Worm (Caenorhabditis elegans) whole organism, L1 larva: ENCODE results near the gene F11E6.4.

Source experiments
- C34B4.2 ChIP-seq: sonication (generic microtip); optimal IDR thresholded peaks from 2 replicates; lab custom pipeline; 2017; ENCODE audit warnings: mild to moderate bottlenecking, missing genetic modification characterization, missing compliant biosample characterization
- F16B12.6 ChIP-seq: fragments of 150-350 bp; optimal IDR thresholded peaks from 2 replicates; lab custom pipeline; 2014; ENCODE audit warnings: missing biosample characterization, missing genetic modification characterization
- aha-1 ChIP-seq: fragments of 150-350 bp; optimal IDR thresholded peaks from 2 replicates; lab custom pipeline; 2014; ENCODE audit warnings: missing biosample characterization, missing genetic modification characterization
- alr-1 ChIP-seq: fragments of 200-800 bp; sonication (Bioruptor generic); optimal IDR thresholded peaks from 2 replicates; lab custom pipeline; 2018; ENCODE audit warnings: borderline replicate concordance, mild to moderate bottlenecking, missing genetic modification characterization, missing compliant biosample characterization
- ceh-63 ChIP-seq: fragments of 200-800 bp; sonication (Bioruptor generic); optimal IDR thresholded peaks from 2 replicates; lab custom pipeline; 2018; ENCODE audit warnings: mild to moderate bottlenecking, missing genetic modification characterization, missing compliant biosample characterization
- ceh-8 ChIP-seq: fragments of 200-800 bp; sonication (Bioruptor generic); optimal IDR thresholded peaks from 2 replicates; lab custom pipeline; 2018; ENCODE audit warnings: mild to moderate bottlenecking, missing genetic modification characterization, moderate library complexity, missing compliant biosample characterization
- ceh-82 ChIP-seq, 3 experiments: fragments of 150-350 bp in 1 of 3; sonication (generic microtip) in 2 of 3; optimal IDR thresholded peaks; 2 replicates each; lab custom pipeline; 2014 to 2017; ENCODE audit warnings: missing biosample characterization in 3 of 3, missing genetic modification characterization in 3 of 3
- ceh-88 ChIP-seq: fragments of 200-800 bp; sonication (Bioruptor generic); IDR thresholded peaks from 2 replicates; pipeline ENCODE4 v1.3.6; 2022; ENCODE audit warnings: missing genetic modification characterization, missing compliant biosample characterization
- ces-1 ChIP-seq: fragments of 150-350 bp; optimal IDR thresholded peaks from 2 replicates; lab custom pipeline; 2014; ENCODE audit warnings: missing biosample characterization, missing genetic modification reagents, missing genetic modification characterization
- dpl-1 ChIP-seq, 3 experiments: fragments of 150-350 bp in 2 of 3; sonication (generic microtip) in 1 of 3; optimal IDR thresholded peaks; 2 replicates each; lab custom pipeline; 2014 to 2017; ENCODE audit warnings: missing biosample characterization in 3 of 3, missing genetic modification characterization in 3 of 3, missing genetic modification reagents in 3 of 3
- efl-1 ChIP-seq, 4 experiments: fragments of 150-350 bp; optimal IDR thresholded peaks in 3 of 4; peaks in 1 of 4; 1 replicate in 1 of 4; 2 replicates in 3 of 4; lab custom pipeline; 2014; ENCODE audit warnings: missing biosample characterization in 2 of 4, missing genetic modification characterization in 2 of 4, missing genetic modification reagents in 2 of 4
- efl-3 ChIP-seq: fragments of 200-800 bp; sonication (Bioruptor generic); optimal IDR thresholded peaks from 2 replicates; lab custom pipeline; 2018; ENCODE audit warnings: mild to moderate bottlenecking, missing genetic modification characterization, missing compliant biosample characterization
- elt-2 ChIP-seq: sonication (generic microtip); optimal IDR thresholded peaks from 2 replicates; lab custom pipeline; 2016; ENCODE audit warnings: missing genetic modification characterization, mild to moderate bottlenecking, inconsistent platforms, missing compliant biosample characterization, missing genetic modification reagents
- elt-3 ChIP-seq, 6 experiments: fragments of 150-350 bp in 1 of 6; sonication (generic microtip); optimal IDR thresholded peaks; 2 replicates each; lab custom pipeline; 2017 to 2018; ENCODE audit warnings: missing biosample characterization in 6 of 6, missing genetic modification characterization in 6 of 6, inconsistent platforms in 1 of 6
- ets-5 ChIP-seq: fragments of 200-800 bp; sonication (Bioruptor generic); IDR thresholded peaks from 2 replicates; pipeline ENCODE4 v1.3.6; 2022; ENCODE audit warnings: missing genetic modification characterization, missing compliant biosample characterization
- fkh-10 ChIP-seq: sonication (generic microtip); optimal IDR thresholded peaks from 2 replicates; lab custom pipeline; 2017; ENCODE audit warnings: missing biosample characterization, missing genetic modification reagents, missing genetic modification characterization
- fkh-4 ChIP-seq: sonication (generic microtip); optimal IDR thresholded peaks from 2 replicates; lab custom pipeline; 2016; ENCODE audit warnings: missing compliant biosample characterization, missing genetic modification characterization, borderline replicate concordance
- fos-1 ChIP-seq: fragments of 150-350 bp; optimal IDR thresholded peaks from 2 replicates; lab custom pipeline; 2014; ENCODE audit warnings: missing biosample characterization, missing genetic modification characterization
- hlh-17 ChIP-seq: fragments of 200-800 bp; sonication (Bioruptor generic); optimal IDR thresholded peaks from 2 replicates; lab custom pipeline; 2018; ENCODE audit warnings: missing genetic modification characterization, mild to moderate bottlenecking, missing compliant biosample characterization, moderate library complexity, borderline replicate concordance
- lin-14 ChIP-seq: fragments of 200-800 bp; sonication (Bioruptor generic); optimal IDR thresholded peaks from 2 replicates; lab custom pipeline; 2018; ENCODE audit warnings: mild to moderate bottlenecking, missing genetic modification characterization, moderate library complexity, missing compliant biosample characterization
- lin-15B ChIP-seq: fragments of 150-350 bp; sonication (generic microtip); optimal IDR thresholded peaks from 3 replicates; lab custom pipeline; 2014; ENCODE audit warnings: missing biosample characterization, missing genetic modification characterization
- lin-39 ChIP-seq: fragments of 150-350 bp; optimal IDR thresholded peaks from 2 replicates; lab custom pipeline; 2014; ENCODE audit warnings: missing biosample characterization, missing genetic modification reagents, missing genetic modification characterization
- mab-9 ChIP-seq: fragments of 200-800 bp; sonication (Bioruptor generic); IDR thresholded peaks from 2 replicates; pipeline ENCODE4 v1.3.6; 2022; ENCODE audit warnings: missing genetic modification reagents, missing genetic modification characterization, missing compliant biosample characterization
- mdl-1 ChIP-seq, 2 experiments: fragments of 150-350 bp; optimal IDR thresholded peaks; 2 replicates each; lab custom pipeline; 2014 to 2017; ENCODE audit warnings: missing biosample characterization in 2 of 2, missing genetic modification characterization in 2 of 2, inconsistent platforms in 1 of 2
- mep-1 ChIP-seq: fragments of 150-350 bp; optimal IDR thresholded peaks from 2 replicates; lab custom pipeline; 2014; ENCODE audit warnings: missing biosample characterization, missing genetic modification characterization
- nhr-12 ChIP-seq: sonication (generic microtip); optimal IDR thresholded peaks from 2 replicates; lab custom pipeline; 2017; ENCODE audit warnings: missing biosample characterization, missing genetic modification characterization
- nhr-19 ChIP-seq: fragments of 200-800 bp; sonication (Bioruptor generic); conservative IDR thresholded peaks from 2 replicates; pipeline ENCODE4 v1.3.6; 2022; ENCODE audit warnings: missing genetic modification characterization, missing compliant biosample characterization
- nhr-237 ChIP-seq: fragments of 150-350 bp; optimal IDR thresholded peaks from 2 replicates; lab custom pipeline; 2014; ENCODE audit warnings: missing biosample characterization, missing genetic modification characterization
- nhr-47 ChIP-seq: sonication (generic microtip); optimal IDR thresholded peaks from 2 replicates; lab custom pipeline; 2016; ENCODE audit warnings: mild to moderate bottlenecking, missing genetic modification characterization, moderate library complexity, missing compliant biosample characterization
- nhr-71 ChIP-seq: sonication (generic microtip); optimal IDR thresholded peaks from 2 replicates; lab custom pipeline; 2016; ENCODE audit warnings: mild to moderate bottlenecking, missing genetic modification characterization, moderate library complexity, missing compliant biosample characterization
- nhr-90 ChIP-seq: sonication (generic microtip); optimal IDR thresholded peaks from 2 replicates; lab custom pipeline; 2016; ENCODE audit warnings: mild to moderate bottlenecking, missing genetic modification characterization, missing compliant biosample characterization; ENCODE audit not compliant: poor library complexity
- skn-1 ChIP-seq: fragments of 150-350 bp; optimal IDR thresholded peaks from 2 replicates; lab custom pipeline; 2014; ENCODE audit warnings: missing biosample characterization, missing genetic modification characterization
- snu-23 ChIP-seq: sonication (generic microtip); optimal IDR thresholded peaks from 2 replicates; lab custom pipeline; 2016; ENCODE audit warnings: missing genetic modification characterization, missing compliant biosample characterization
- sox-4 ChIP-seq: sonication (generic microtip); optimal IDR thresholded peaks from 2 replicates; lab custom pipeline; 2016; ENCODE audit warnings: missing genetic modification characterization, missing compliant biosample characterization
- sptf-1 ChIP-seq: fragments of 150-350 bp; optimal IDR thresholded peaks from 2 replicates; lab custom pipeline; 2014; ENCODE audit warnings: missing biosample characterization, missing genetic modification characterization
- tbx-2 ChIP-seq: sonication (generic microtip); optimal IDR thresholded peaks from 2 replicates; lab custom pipeline; 2016; ENCODE audit warnings: missing genetic modification characterization, missing compliant biosample characterization
- unc-130 ChIP-seq: fragments of 150-350 bp; optimal IDR thresholded peaks from 2 replicates; lab custom pipeline; 2017; ENCODE audit warnings: missing biosample characterization, missing genetic modification characterization, inconsistent platforms
- unc-30 ChIP-seq: sonication (generic microtip); optimal IDR thresholded peaks from 2 replicates; lab custom pipeline; 2017; ENCODE audit warnings: missing biosample characterization, missing genetic modification characterization
- unc-62 ChIP-seq: fragments of 150-350 bp; optimal IDR thresholded peaks from 2 replicates; lab custom pipeline; 2014; ENCODE audit warnings: missing biosample characterization, missing genetic modification reagents, missing genetic modification characterization
- zag-1 ChIP-seq: fragments of 150-350 bp; optimal IDR thresholded peaks from 2 replicates; lab custom pipeline; 2014; ENCODE audit warnings: missing biosample characterization, missing genetic modification characterization
- zip-4 ChIP-seq: fragments of 200-800 bp; sonication (Bioruptor generic); optimal IDR thresholded peaks from 2 replicates; lab custom pipeline; 2018; ENCODE audit warnings: mild to moderate bottlenecking, missing genetic modification characterization, moderate library complexity, missing compliant biosample characterization
- ztf-11 ChIP-seq, 2 experiments: sonication (generic microtip); optimal IDR thresholded peaks; 2 replicates each; lab custom pipeline; 2016 to 2017; ENCODE audit warnings: missing genetic modification characterization in 2 of 2, missing biosample characterization in 1 of 2, missing compliant biosample characterization in 1 of 2

F11E6.4 gene

DNA sequence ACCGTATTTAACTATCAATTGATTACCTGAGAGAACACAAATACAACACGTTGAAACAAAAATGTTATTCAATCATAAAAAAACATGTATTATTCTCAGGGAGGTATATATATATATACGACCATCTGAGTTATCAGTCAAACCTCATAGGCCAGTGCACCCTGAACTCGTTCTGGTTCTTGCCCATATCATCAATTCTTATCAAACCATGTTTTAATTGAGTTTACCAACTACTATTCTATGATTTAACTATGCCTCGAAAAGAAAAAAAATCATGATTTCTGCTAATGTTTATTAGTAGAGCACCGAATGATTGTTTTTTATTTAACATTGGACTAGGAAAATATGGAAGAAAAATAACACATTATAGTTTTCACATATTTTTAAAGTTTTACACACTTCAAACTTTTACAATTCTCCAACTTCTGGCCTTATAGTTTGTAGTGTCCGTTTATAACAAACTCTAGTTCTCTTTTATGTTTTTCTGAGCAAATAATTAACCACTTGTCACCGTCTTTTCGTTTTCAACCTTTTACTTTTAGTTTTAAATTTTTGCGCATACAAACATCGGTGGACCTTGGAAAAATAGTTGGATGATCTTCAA, 37.8 kb downstream of the F11E6.4 start:
- TF ChIP-seq ztf-11 (tag; optimal IDR thresholded peaks at IDR 0.05; lab: Kevin White, UChicago) (no peak), efl-1 (optimal IDR thresholded peaks at IDR 0.05; lab: Kevin White, UChicago) (no peak), efl-1 (GFP tag; optimal IDR thresholded peaks at IDR 0.05 in 1 of 2; lab: Kevin White, UChicago) (no peak), elt-2 (tag; lab: Kevin White, UChicago) (peak; percentile 49), unc-30 (tag; lab: Kevin White, UChicago) (no peak), ets-5 (GFP tag; lab: Robert Waterston, UW) (no peak), fos-1 (tag; lab: Kevin White, UChicago) (no peak)

DNA sequence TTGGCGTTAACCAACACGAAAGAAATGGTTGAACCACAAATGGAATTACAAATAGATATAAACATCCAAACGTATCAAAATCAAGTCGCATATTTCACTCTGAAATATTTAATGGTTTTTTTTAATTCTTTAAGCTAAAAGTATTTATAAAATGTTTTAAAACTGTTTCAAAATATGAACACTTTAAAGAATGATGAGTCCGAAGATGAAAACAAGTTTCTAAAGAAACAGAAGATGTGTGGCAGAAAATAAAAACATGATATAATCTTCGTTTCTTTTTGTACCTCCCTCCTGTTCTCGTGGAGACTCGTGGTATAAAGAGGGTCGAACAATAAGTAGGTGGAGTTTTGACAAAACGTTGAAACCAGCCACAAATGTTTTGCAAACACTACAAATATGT, 38.9 kb downstream of the F11E6.4 start, which contains the start of gene lact-6:
Gene lact-6 (minus strand): TSS at position 101 of the 400 bp plus-strand sequence.
- TF ChIP-seq unc-62 (GFP tag; lab: Kevin White, UChicago) (no peak), fos-1 (tag; lab: Kevin White, UChicago) (no peak), nhr-90 (tag; lab: Kevin White, UChicago) (no peak)
- TF ChIP-seq, all 84 proteins: peak for 0

- no peak for TF ChIP-seq zip-4 (GFP tag; lab: Kevin White, UChicago)
- no peak for TF ChIP-seq ets-5 (GFP tag; lab: Robert Waterston, UW)
- TF ChIP-seq elt-3 (tag; optimal IDR thresholded peaks at IDR 0.05; lab: Kevin White, UChicago): no peak
- TF ChIP-seq unc-130: no peak
- TF ChIP-seq F16B12.6 (tag; lab: Kevin White, UChicago): no peak
- no peak for TF ChIP-seq dpl-1 (GFP tag; optimal IDR thresholded peaks at IDR 0.05; lab: Kevin White, UChicago)
- no peak for TF ChIP-seq unc-62 (GFP tag; lab: Kevin White, UChicago)
- TF ChIP-seq ceh-8 (GFP tag; lab: Kevin White, UChicago): no peak
- no peak for TF ChIP-seq lin-39 (tag; lab: Kevin White, UChicago)
- TF ChIP-seq ceh-82 (tag; optimal IDR thresholded peaks at IDR 0.05; lab: Kevin White, UChicago): no peak
- no peak for TF ChIP-seq nhr-19 (GFP tag; lab: Robert Waterston, UW)
- no peak for TF ChIP-seq fkh-10 (GFP tag; lab: Kevin White, UChicago)
Observed at ce11 chrIV:17427423-17427822, 42.7 kb downstream of the F11E6.4 start, which contains the start of gene C06A12.3. Gene C06A12.3 (plus strand): TSS chrIV:17427723.

DNA sequence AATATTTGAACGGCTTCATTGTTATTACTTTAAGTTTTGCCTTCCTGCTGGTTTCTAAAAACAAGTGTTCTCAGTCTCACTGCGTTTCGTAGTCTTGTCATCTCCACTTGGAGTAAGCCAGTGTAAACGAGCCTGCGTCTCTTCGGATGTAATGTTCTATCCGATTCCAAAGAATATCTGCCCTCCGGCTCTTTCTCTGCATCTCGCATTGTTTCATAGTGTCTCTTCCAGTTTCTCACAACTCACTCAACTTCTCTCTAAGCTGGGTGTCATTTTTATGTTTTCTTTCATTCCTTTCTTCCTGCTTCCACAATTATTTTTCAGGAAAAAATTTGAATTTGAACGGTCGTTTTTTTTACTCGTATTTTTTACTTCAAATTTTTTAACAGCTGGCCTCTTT, 43.2 kb downstream of the F11E6.4 start:
- TF ChIP-seq nhr-90 (tag; lab: Kevin White, UChicago): no peak
- no peak for TF ChIP-seq elt-2 (tag; lab: Kevin White, UChicago)
- no peak for TF ChIP-seq mdl-1 (tag; optimal IDR thresholded peaks at IDR 0.05; lab: Kevin White, UChicago)
- TF ChIP-seq nhr-237 (tag; lab: Kevin White, UChicago): no peak
- peak; percentile 30 to 45 for TF ChIP-seq efl-1 (optimal IDR thresholded peaks at IDR 0.05; lab: Kevin White, UChicago)
- no peak for TF ChIP-seq efl-1 (GFP tag; optimal IDR thresholded peaks at IDR 0.05 in 1 of 2; lab: Kevin White, UChicago)
- no peak for TF ChIP-seq mab-9 (GFP tag; lab: Robert Waterston, UW)
- no peak for TF ChIP-seq ceh-88 (GFP tag; lab: Robert Waterston, UW)
- no peak for TF ChIP-seq alr-1 (tag; lab: Kevin White, UChicago)
- no peak for TF ChIP-seq C34B4.2 (tag; lab: Kevin White, UChicago)
- no peak for TF ChIP-seq fkh-4 (tag; lab: Kevin White, UChicago)
- TF ChIP-seq sox-4 (tag; lab: Kevin White, UChicago): no peak
- no peak for TF ChIP-seq unc-30 (tag; lab: Kevin White, UChicago)
- no peak for TF ChIP-seq ceh-63 (GFP tag; lab: Kevin White, UChicago)
- TF ChIP-seq ces-1 (GFP tag; lab: Kevin White, UChicago): no peak
- no peak for TF ChIP-seq aha-1 (tag; lab: Kevin White, UChicago)
- TF ChIP-seq efl-3 (GFP tag; lab: Kevin White, UChicago): no peak
- TF ChIP-seq nhr-12 (tag; lab: Kevin White, UChicago): no peak
- TF ChIP-seq ztf-11 (tag; optimal IDR thresholded peaks at IDR 0.05; lab: Kevin White, UChicago): no peak
- TF ChIP-seq sptf-1: no peak
- TF ChIP-seq mep-1 (tag; lab: Kevin White, UChicago): peak; percentile 28
- no peak for TF ChIP-seq tbx-2 (tag; lab: Kevin White, UChicago)
- no peak for TF ChIP-seq ceh-8 (GFP tag; lab: Kevin White, UChicago)
- TF ChIP-seq nhr-47 (tag; lab: Kevin White, UChicago): peak; percentile 6
- no peak for TF ChIP-seq elt-3 (tag; optimal IDR thresholded peaks at IDR 0.05; lab: Kevin White, UChicago)
- TF ChIP-seq lin-15B (tag; lab: Kevin White, UChicago): no peak
- TF ChIP-seq zag-1: peak; percentile 9
- peak; percentile 85 for TF ChIP-seq lin-14 (GFP tag; lab: Kevin White, UChicago)
- TF ChIP-seq hlh-17: no peak
- TF ChIP-seq nhr-71 (tag; lab: Kevin White, UChicago): peak; percentile 37
- peak; percentile 27 for TF ChIP-seq snu-23 (GFP tag; lab: Kevin White, UChicago)
- no peak for TF ChIP-seq fos-1 (tag; lab: Kevin White, UChicago)
- no peak for TF ChIP-seq skn-1
